Worm (Caenorhabditis elegans): Measurements from ENCODE around the gene T10H4.13.

- no peak for TF ChIP-seq elt-2 (tag; optimal IDR thresholded peaks at IDR 0.05)
- no peak for TF ChIP-seq hlh-4 (tag; optimal IDR thresholded peaks at IDR 0.05)
- no peak for TF ChIP-seq aly-2 (tag; optimal IDR thresholded peaks at IDR 0.05)
- no peak for TF ChIP-seq ces-1 (GFP tag; optimal IDR thresholded peaks at IDR 0.05)
- TF ChIP-seq unc-62 (GFP tag; optimal IDR thresholded peaks at IDR 0.05), result no peak
- no peak for TF ChIP-seq ztf-11 (tag; optimal IDR thresholded peaks at IDR 0.05)
- TF ChIP-seq fkh-4 (tag; optimal IDR thresholded peaks at IDR 0.05; ENCODE audit: borderline replicate concordance), result no peak
- TF ChIP-seq zip-4 (GFP tag; optimal IDR thresholded peaks at IDR 0.05), result no peak
- no peak for TF ChIP-seq nhr-77 (tag; optimal IDR thresholded peaks at IDR 0.05)
- TF ChIP-seq unc-130 (tag; optimal IDR thresholded peaks at IDR 0.05), result no peak
- TF ChIP-seq nhr-20 (tag; optimal IDR thresholded peaks at IDR 0.05), result no peak
- TF ChIP-seq nhr-11 (tag; optimal IDR thresholded peaks at IDR 0.05), result no peak
- TF ChIP-seq ama-1 (optimal IDR thresholded peaks at IDR 0.05), result no peak
- TF ChIP-seq efl-3 (GFP tag; optimal IDR thresholded peaks at IDR 0.05), result no peak
These were observed 23.7 kb upstream of the T10H4.13 start, which contains the start of gene cyp-34A2 for ce11 chrV:15290995-15291394.
